Fruit fly (Drosophila melanogaster): ENCODE results near the gene Dtg.

Dtg gene

dm6 chr3R:12637961-12638531 is 9.8 kb upstream of the Dtg start, which contains the start of gene CG11608:
Gene CG11608 (plus strand): TSS chr3R:12638481.
- no peak for TF ChIP-seq br (GFP tag; optimal IDR thresholded peaks at IDR 0.05)
- no peak for TF ChIP-seq brk (GFP tag; optimal IDR thresholded peaks at IDR 0.05)
- no peak for TF ChIP-seq N (GFP tag; optimal IDR thresholded peaks at IDR 0.05)
- no peak for TF ChIP-seq Dif (GFP tag; optimal IDR thresholded peaks at IDR 0.05; ENCODE audit: partially characterized antibody)

- TF ChIP-seq woc (GFP tag; optimal IDR thresholded peaks at IDR 0.05) (no peak), sv (GFP tag; optimal IDR thresholded peaks at IDR 0.05) (no peak), Dif (GFP tag; optimal IDR thresholded peaks at IDR 0.05; ENCODE audit: partially characterized antibody) (no peak), Sp1 (GFP tag; optimal IDR thresholded peaks at IDR 0.05) (no peak), dsf (GFP tag; optimal IDR thresholded peaks at IDR 0.05; ENCODE audit: borderline replicate concordance) (no peak), Rel (GFP tag; optimal IDR thresholded peaks at IDR 0.05) (no peak), Rel (tag; optimal IDR thresholded peaks at IDR 0.05) (no peak), fru (GFP tag; optimal IDR thresholded peaks at IDR 0.05) (no peak), Abd-B (GFP tag; optimal IDR thresholded peaks at IDR 0.05) (no peak), Myc (optimal IDR thresholded peaks at IDR 0.05) (no peak), rgr (GFP tag; optimal IDR thresholded peaks at IDR 0.05) (no peak), GATAd (GFP tag; optimal IDR thresholded peaks at IDR 0.05) (no peak), Dfd (GFP tag; optimal IDR thresholded peaks at IDR 0.05) (no peak), Vsx2 (GFP tag; optimal IDR thresholded peaks at IDR 0.05; ENCODE audit: partially characterized antibody) (no peak)
Measured at dm6 chr3R:12641620-12642019, 6.2 kb upstream of the Dtg start.

- TF ChIP-seq Sp1 (GFP tag; optimal IDR thresholded peaks at IDR 0.05) (no peak), woc (GFP tag; optimal IDR thresholded peaks at IDR 0.05) (no peak), fru (GFP tag; optimal IDR thresholded peaks at IDR 0.05) (no peak), lola (GFP tag; optimal IDR thresholded peaks at IDR 0.05) (no peak), psq (GFP tag; optimal IDR thresholded peaks at IDR 0.05) (no peak), ey (GFP tag; optimal IDR thresholded peaks at IDR 0.05) (no peak), OdsH (GFP tag; optimal IDR thresholded peaks at IDR 0.05) (no peak), dsf (GFP tag; optimal IDR thresholded peaks at IDR 0.05; ENCODE audit: borderline replicate concordance) (no peak), Hr78 (GFP tag; optimal IDR thresholded peaks at IDR 0.05) (no peak), dl (GFP tag; optimal IDR thresholded peaks at IDR 0.05; ENCODE audit: insufficient read depth in 1 of 2, partially characterized antibody in 2 of 2) (no peak), N (GFP tag; optimal IDR thresholded peaks at IDR 0.05) (no peak), CG9705 (GFP tag; optimal IDR thresholded peaks at IDR 0.05) (no peak), sv (GFP tag; optimal IDR thresholded peaks at IDR 0.05) (no peak), CG32264 (GFP tag; optimal IDR thresholded peaks at IDR 0.05) (no peak), Mio (GFP tag; optimal IDR thresholded peaks at IDR 0.05) (no peak), Abd-B (GFP tag; optimal IDR thresholded peaks at IDR 0.05) (no peak), tai (GFP tag; optimal IDR thresholded peaks at IDR 0.05) (no peak)
Measured at dm6 chr3R:12642051-12642532, 5.8 kb upstream of the Dtg start, which contains the start of gene CG6753. Gene CG6753 (minus strand): TSS chr3R:12642482.

dm6 chr3R:12644621-12645310 is 3.1 kb upstream of the Dtg start:
- no peak for TF ChIP-seq usp (GFP tag; optimal IDR thresholded peaks at IDR 0.05)
- peak; percentile 15 for TF ChIP-seq HLH106 (tag; optimal IDR thresholded peaks at IDR 0.05)

- TF ChIP-seq jim (GFP tag; optimal IDR thresholded peaks at IDR 0.05): no peak
- no peak for TF ChIP-seq CG32264 (GFP tag; optimal IDR thresholded peaks at IDR 0.05)
- no peak for TF ChIP-seq usp (GFP tag; optimal IDR thresholded peaks at IDR 0.05)
- no peak for TF ChIP-seq brk (GFP tag; optimal IDR thresholded peaks at IDR 0.05)
- no peak for TF ChIP-seq dsf (GFP tag; optimal IDR thresholded peaks at IDR 0.05; ENCODE audit: borderline replicate concordance)
- no peak for TF ChIP-seq Jra (GFP tag; optimal IDR thresholded peaks at IDR 0.05)
- TF ChIP-seq Dfd (GFP tag; optimal IDR thresholded peaks at IDR 0.05): no peak
- no peak for TF ChIP-seq GATAd (GFP tag; optimal IDR thresholded peaks at IDR 0.05)
- no peak for TF ChIP-seq OdsH (GFP tag; optimal IDR thresholded peaks at IDR 0.05)
- no peak for TF ChIP-seq h (GFP tag; optimal IDR thresholded peaks at IDR 0.05)
- TF ChIP-seq N (GFP tag; optimal IDR thresholded peaks at IDR 0.05): no peak
- TF ChIP-seq Hr83 (GFP tag; optimal IDR thresholded peaks at IDR 0.05; ENCODE audit: poor library complexity, severe bottlenecking): no peak
Measured at dm6 chr3R:12645771-12646317, 2.0 kb upstream of the Dtg start.

All from whole organism, wandering third instar larva.